Fruit fly (Drosophila melanogaster): ENCODE data around the gene CG13907.

Gene CG13907

dm6 chr3L:832897-833857, 48.6 kb downstream of the CG13907 start, which contains the start of gene Sf3b3 (continued):
- TF ChIP-seq CG17361 (GFP tag; IDR thresholded peaks at IDR 0.05) (peak; percentile 30; the same call in 1 of the 3 replicates), HLHmδ (GFP tag; optimal IDR thresholded peaks at IDR 0.05) (no peak), CG30403 (GFP tag; optimal IDR thresholded peaks at IDR 0.05) (peak; percentile 6), Doc2 (GFP tag; IDR thresholded peaks at IDR 0.05) (no peak), CG2712 (tag; optimal IDR thresholded peaks at IDR 0.05) (peak; percentile 46), CG31441 (GFP tag; IDR thresholded peaks at IDR 0.05) (peak; percentile 19; the same call in 1 of the 2 replicates), MESR4 (GFP tag; optimal IDR thresholded peaks at IDR 0.05) (peak; percentile 74), sc (optimal IDR thresholded peaks at IDR 0.05) (no peak), sc (GFP tag; optimal IDR thresholded peaks at IDR 0.05) (no peak), en (GFP tag; optimal IDR thresholded peaks at IDR 0.05) (no peak), CG4328 (GFP tag; optimal IDR thresholded peaks at IDR 0.05) (no peak), tup (GFP tag; optimal IDR thresholded peaks at IDR 0.05) (no peak), CG11723 (GFP tag; optimal IDR thresholded peaks at IDR 0.05) (no peak), Doc3 (GFP tag; IDR thresholded peaks at IDR 0.05; ENCODE audit: partially characterized antibody) (peak; percentile 29; the same call in 2 of the 3 replicates), dan (GFP tag; IDR thresholded peaks at IDR 0.05) (no peak), phol (tag; optimal IDR thresholded peaks at IDR 0.05) (peak; percentile 83), CG12391 (tag; optimal IDR thresholded peaks at IDR 0.05) (peak; percentile 4), chinmo (GFP tag; IDR thresholded peaks at IDR 0.05; ENCODE audit: partially characterized antibody) (0 out of 4 replicates have a peak, but pooled peaks have one; percentile 10), Mad (GFP tag; optimal IDR thresholded peaks at IDR 0.05) (no peak), org-1 (GFP tag; optimal IDR thresholded peaks at IDR 0.05) (no peak), NFAT (GFP tag; IDR thresholded peaks at IDR 0.05) (peak; percentile 54), Dp (GFP tag; optimal IDR thresholded peaks at IDR 0.05) (peak; percentile 12), unc-4 (GFP tag; IDR thresholded peaks at IDR 0.05; ENCODE audit: partially characterized antibody) (peak; percentile 50), CG3065 (GFP tag; optimal IDR thresholded peaks at IDR 0.05) (no peak), CG10274 (GFP tag; optimal IDR thresholded peaks at IDR 0.05) (no peak), pan (optimal IDR thresholded peaks at IDR 0.05) (no peak), pan (GFP tag; optimal IDR thresholded peaks at IDR 0.05 in 1 of 2, IDR thresholded peaks at IDR 0.05 in 1 of 2) (peak in 1 of 2 experiments; percentile 6), HLH4C (GFP tag; IDR thresholded peaks at IDR 0.05; ENCODE audit: partially characterized antibody) (peak; percentile 48; the same call in 2 of the 3 replicates), CG30020 (tag; optimal IDR thresholded peaks at IDR 0.05) (peak; percentile 12), ato (GFP tag; IDR thresholded peaks at IDR 0.05; ENCODE audit: partially characterized antibody) (peak; percentile 64), H15 (GFP tag; IDR thresholded peaks at IDR 0.05) (no peak), sob (GFP tag; IDR thresholded peaks at IDR 0.05) (peak; percentile 53), CG13894 (tag; optimal IDR thresholded peaks at IDR 0.05) (peak; percentile 28), CG18262 (tag; optimal IDR thresholded peaks at IDR 0.05) (peak; percentile 12), Ptx1 (GFP tag; IDR thresholded peaks at IDR 0.05) (no peak), CG13424 (tag; optimal IDR thresholded peaks at IDR 0.05) (no peak), CTCF (GFP tag; optimal IDR thresholded peaks at IDR 0.05) (no peak), Opbp (GFP tag; IDR thresholded peaks at IDR 0.05; ENCODE audit: partially characterized antibody) (peak; percentile 76; the same call in 2 of the 3 replicates), Dll (GFP tag; IDR thresholded peaks at IDR 0.05; ENCODE audit: partially characterized antibody) (peak; percentile 68; the same call in 3 of the 4 replicates), CG11696 (GFP tag; IDR thresholded peaks at IDR 0.05) (0 out of 2 replicates have a peak, but pooled peaks have one; percentile 35), CG11695 (GFP tag; IDR thresholded peaks at IDR 0.05) (0 out of 3 replicates have a peak, but pooled peaks have one; percentile 5), Kr (GFP tag; optimal IDR thresholded peaks at IDR 0.05) (no peak), CG7987 (GFP tag; optimal IDR thresholded peaks at IDR 0.05) (peak; percentile 28), ranshi (GFP tag; IDR thresholded peaks at IDR 0.05) (0 out of 2 replicates have a peak, but pooled peaks have one; percentile 21), CG7963 (GFP tag; IDR thresholded peaks at IDR 0.05; ENCODE audit: partially characterized antibody) (peak; percentile 60; the same call in 1 of the 3 replicates), ftz-f1 (GFP tag; optimal IDR thresholded peaks at IDR 0.05) (no peak), abd-A (tag; optimal IDR thresholded peaks at IDR 0.05) (no peak)
